Fruit fly (Drosophila melanogaster): ENCODE measurements around the gene Or2a.

Gene Or2a

DNA sequence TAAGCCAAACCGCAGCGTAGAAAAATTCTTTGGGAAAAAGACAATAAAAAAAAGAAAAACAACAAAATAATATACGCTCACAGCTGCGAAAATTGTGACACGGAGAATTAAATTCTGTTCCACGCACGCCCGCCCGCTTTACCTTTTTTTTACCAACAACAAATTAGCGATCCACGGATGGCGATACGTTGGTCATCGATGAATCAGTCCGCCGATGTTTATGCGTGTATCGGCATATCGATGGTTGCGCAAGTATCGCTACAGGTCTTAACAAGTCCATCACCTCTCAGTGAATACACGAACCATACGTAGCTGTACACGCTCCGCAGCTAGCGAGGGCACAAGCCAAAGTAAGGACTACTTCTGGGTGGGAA, 24.5 kb downstream of the Or2a start, which contains the start of gene CG2924 (continued):
- peak; percentile 2 to 63 for TF ChIP-seq Hr51 (GFP tag; optimal IDR thresholded peaks at IDR 0.05)
- peak; percentile 22 for TF ChIP-seq CG18011 (GFP tag; optimal IDR thresholded peaks at IDR 0.05)
- no peak for TF ChIP-seq eve (GFP tag; optimal IDR thresholded peaks at IDR 0.05)
- TF ChIP-seq ase (GFP tag; IDR thresholded peaks at IDR 0.05): no peak
- TF ChIP-seq NC2α (GFP tag; optimal IDR thresholded peaks at IDR 0.05): peak; percentile 6
- TF ChIP-seq CG11247 (GFP tag; IDR thresholded peaks at IDR 0.05): peak; percentile 59; the same call in 1 of the 2 replicates
- TF ChIP-seq CG3838 (GFP tag; optimal IDR thresholded peaks at IDR 0.05): no peak
- TF ChIP-seq Med (GFP tag): peak; percentile 97
- peak; percentile 63 for TF ChIP-seq Fer1 (GFP tag; optimal IDR thresholded peaks at IDR 0.05)
- no peak for TF ChIP-seq odd (GFP tag; optimal IDR thresholded peaks at IDR 0.05)
- no peak for TF ChIP-seq Oli (tag; optimal IDR thresholded peaks at IDR 0.05)
- peak in 1 of 2 experiments; percentile 32 for TF ChIP-seq crp (GFP tag; optimal IDR thresholded peaks at IDR 0.05)
- TF ChIP-seq CG11504 (tag; optimal IDR thresholded peaks at IDR 0.05): no peak
- peak; percentile 36 for TF ChIP-seq CG13296 (GFP tag; optimal IDR thresholded peaks at IDR 0.05)
- TF ChIP-seq CG2120 (GFP tag; optimal IDR thresholded peaks at IDR 0.05): peak; percentile 84
- TF ChIP-seq MESR4 (GFP tag; optimal IDR thresholded peaks at IDR 0.05): peak; percentile 62
- no peak for TF ChIP-seq Hey (tag; optimal IDR thresholded peaks at IDR 0.05)
- no peak for TF ChIP-seq CG8478 (optimal IDR thresholded peaks at IDR 0.05)
- TF ChIP-seq CG17612 (GFP tag; IDR thresholded peaks at IDR 0.05): peak; percentile 38; the same call in 1 of the 2 replicates
- no peak for TF ChIP-seq fd3F (GFP tag; optimal IDR thresholded peaks at IDR 0.05)
- peak; percentile 83 for TF ChIP-seq Hmr (GFP tag; optimal IDR thresholded peaks at IDR 0.05)
- TF ChIP-seq CG8290 (GFP tag; optimal IDR thresholded peaks at IDR 0.05): peak; percentile 85
- TF ChIP-seq CG8290 (tag; optimal IDR thresholded peaks at IDR 0.05): peak in 1 of 2 experiments; percentile 95
- TF ChIP-seq Spps (tag; optimal IDR thresholded peaks at IDR 0.05): no peak
- TF ChIP-seq CG10267 (tag; optimal IDR thresholded peaks at IDR 0.05): peak; percentile 69
- TF ChIP-seq CG3847 (GFP tag; IDR thresholded peaks at IDR 0.05): peak; percentile 73
- TF ChIP-seq ttk (GFP tag; IDR thresholded peaks at IDR 0.05): peak; percentile 32; the same call in 1 of the 2 replicates
- TF ChIP-seq Myb (GFP tag; optimal IDR thresholded peaks at IDR 0.05): peak; percentile 70
- TF ChIP-seq CG4328 (GFP tag; optimal IDR thresholded peaks at IDR 0.05): no peak
- TF ChIP-seq klu (GFP tag; IDR thresholded peaks at IDR 0.05): no peak; the same call in 1 of the 2 replicates
- no peak for TF ChIP-seq CG33557 (GFP tag; optimal IDR thresholded peaks at IDR 0.05)
- peak; percentile 89 for TF ChIP-seq gro (GFP tag; optimal IDR thresholded peaks at IDR 0.05)
- peak; percentile 53 for TF ChIP-seq CG2712 (tag; optimal IDR thresholded peaks at IDR 0.05)
- 0 out of 3 replicates have a peak, but pooled peaks have one; percentile 24 for TF ChIP-seq CG17361 (GFP tag; IDR thresholded peaks at IDR 0.05)
- TF ChIP-seq eyg (GFP tag; optimal IDR thresholded peaks at IDR 0.05): peak; percentile 59
- peak; percentile 58 for TF ChIP-seq CG17829 (tag; optimal IDR thresholded peaks at IDR 0.05)
- peak; percentile 53; the same call in 1 of the 2 replicates for TF ChIP-seq CG32767 (GFP tag; IDR thresholded peaks at IDR 0.05)
- peak; percentile 66 for TF ChIP-seq ERR (GFP tag; optimal IDR thresholded peaks at IDR 0.05)
- TF ChIP-seq PHDP (tag; optimal IDR thresholded peaks at IDR 0.05): peak; percentile 35
- TF ChIP-seq CG7963 (GFP tag; IDR thresholded peaks at IDR 0.05; ENCODE audit: partially characterized antibody): peak; percentile 99
- TF ChIP-seq CG17802 (tag; optimal IDR thresholded peaks at IDR 0.05): peak; percentile 20
- 0 out of 2 replicates have a peak, but pooled peaks have one; percentile 11 for TF ChIP-seq Xrp1 (GFP tag; IDR thresholded peaks at IDR 0.05)
- peak; percentile 100 for TF ChIP-seq BEAF-32 (GFP tag; optimal IDR thresholded peaks at IDR 0.05)
- peak; percentile 67 for TF ChIP-seq nmo (GFP tag; optimal IDR thresholded peaks at IDR 0.05)
- no peak for TF ChIP-seq btn (GFP tag; optimal IDR thresholded peaks at IDR 0.05)
- TF ChIP-seq bab2 (GFP tag; optimal IDR thresholded peaks at IDR 0.05): peak; percentile 67
- TF ChIP-seq tx (GFP tag; optimal IDR thresholded peaks at IDR 0.05): peak; percentile 28
- TF ChIP-seq Meics (GFP tag; optimal IDR thresholded peaks at IDR 0.05): no peak
- peak; percentile 95 for TF ChIP-seq E2f2 (GFP tag; IDR thresholded peaks at IDR 0.05)
- TF ChIP-seq gt (GFP tag; IDR thresholded peaks at IDR 0.05): no peak
- peak; percentile 43 for TF ChIP-seq bcd (GFP tag; optimal IDR thresholded peaks at IDR 0.05)
